Fruit fly (Drosophila melanogaster): ENCODE measurements around the gene CG2258.

The CG2258 gene

DNA sequence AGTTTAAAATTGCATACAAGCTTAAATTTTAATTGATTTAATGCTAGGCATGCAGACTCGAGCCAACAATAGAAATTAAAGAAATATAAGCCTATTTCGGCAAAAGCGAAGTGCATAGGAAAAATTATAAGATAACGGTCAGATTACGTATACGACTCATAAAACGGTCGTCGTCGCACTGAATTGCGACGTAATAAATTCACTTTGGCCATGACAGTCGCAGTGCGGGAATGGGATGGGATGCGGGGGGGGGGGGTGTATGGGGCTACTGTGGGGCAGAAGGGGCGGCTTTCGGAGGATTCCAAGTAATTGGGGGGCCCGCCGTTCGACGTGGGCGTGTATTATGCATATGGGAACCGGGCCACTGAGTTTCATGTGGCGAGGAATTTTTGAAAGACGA, 9.1 kb upstream of the CG2258 start:
- TF ChIP-seq vri (GFP tag; optimal IDR thresholded peaks at IDR 0.05) (peak; percentile 76), esn (GFP tag; optimal IDR thresholded peaks at IDR 0.05) (no peak)

DNA sequence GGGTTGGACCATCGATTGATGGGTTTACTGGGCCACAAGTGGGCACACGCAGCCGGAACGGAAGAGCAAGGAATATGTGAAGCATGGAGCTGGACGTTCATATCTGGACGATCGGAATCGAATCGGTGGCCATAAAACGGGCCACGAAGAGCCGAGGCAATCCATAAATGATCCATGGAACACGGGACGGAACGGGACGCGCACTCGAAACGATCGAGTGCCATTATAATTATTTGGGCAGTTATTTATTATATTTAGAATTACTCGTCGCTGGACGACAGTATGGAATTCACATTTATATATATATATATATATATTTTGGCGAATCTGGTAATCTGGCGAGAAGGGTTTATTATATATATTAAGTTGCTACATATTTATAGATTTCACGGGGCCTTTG, 6.0 kb upstream of the CG2258 start:
- TF ChIP-seq dsx (GFP tag; optimal IDR thresholded peaks at IDR 0.05; ENCODE audit: poor library complexity, severe bottlenecking) (no peak), CG3919 (GFP tag; optimal IDR thresholded peaks at IDR 0.05) (no peak)

DNA sequence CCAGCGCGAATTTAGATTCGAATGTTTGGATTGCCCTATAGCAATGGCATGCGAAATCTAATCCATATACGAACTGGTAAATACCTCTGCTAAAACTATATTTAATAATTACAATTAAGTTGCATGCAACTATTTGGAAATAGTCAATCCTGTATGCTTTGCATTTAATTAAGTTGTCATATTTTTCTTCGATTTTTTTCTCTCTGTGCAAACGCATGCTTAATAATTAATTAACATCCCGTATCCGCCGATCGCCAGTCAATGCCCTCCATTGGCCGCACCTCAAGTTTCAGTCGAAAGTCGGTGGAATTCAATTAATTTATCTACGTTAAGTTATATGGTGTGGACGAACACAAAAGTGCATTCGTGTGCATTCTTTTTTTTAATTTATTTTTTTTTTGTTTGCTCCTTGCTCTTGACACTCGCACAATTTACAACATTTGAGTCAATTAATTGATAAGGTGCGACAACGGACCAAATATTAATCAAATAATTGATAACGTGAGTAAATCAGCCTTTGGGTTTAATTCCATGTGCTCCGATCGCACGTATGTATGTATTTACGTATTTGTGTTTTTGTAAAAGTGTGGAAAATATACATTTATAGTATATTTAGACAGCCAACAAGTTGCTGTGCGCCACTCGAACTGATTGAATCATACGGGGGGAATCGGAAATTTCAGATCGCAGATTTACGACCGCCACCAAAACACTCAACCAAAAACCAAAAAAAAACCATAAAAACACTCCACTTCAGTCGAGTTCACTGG, 4.6 kb upstream of the CG2258 start:
- TF ChIP-seq pdm3 (GFP tag; optimal IDR thresholded peaks at IDR 0.05) (no peak), CG11902 (GFP tag; optimal IDR thresholded peaks at IDR 0.05) (no peak), vri (GFP tag; optimal IDR thresholded peaks at IDR 0.05) (peak; percentile 78), Ets96B (tag; optimal IDR thresholded peaks at IDR 0.05) (no peak), Blimp-1 (GFP tag; optimal IDR thresholded peaks at IDR 0.05) (no peak), dsx (GFP tag; optimal IDR thresholded peaks at IDR 0.05; ENCODE audit: poor library complexity, severe bottlenecking) (no peak), fd85E (GFP tag; optimal IDR thresholded peaks at IDR 0.05) (no peak), CG31627 (GFP tag; optimal IDR thresholded peaks at IDR 0.05) (no peak), CG3919 (GFP tag; optimal IDR thresholded peaks at IDR 0.05) (no peak), Smox (GFP tag; optimal IDR thresholded peaks at IDR 0.05) (no peak), Gug (GFP tag; IDR thresholded peaks at IDR 0.05) (no peak), CG6163 (GFP tag; IDR thresholded peaks at IDR 0.05) (peak; percentile 24; the same call in 1 of the 3 replicates), CG11762 (GFP tag; optimal IDR thresholded peaks at IDR 0.05; ENCODE audit: insufficient read depth) (no peak), CG8319 (GFP tag; optimal IDR thresholded peaks at IDR 0.05) (no peak), OdsH (GFP tag; optimal IDR thresholded peaks at IDR 0.05) (no peak), lz (GFP tag; optimal IDR thresholded peaks at IDR 0.05) (no peak), CG6854 (GFP tag; optimal IDR thresholded peaks at IDR 0.05) (no peak), Sox15 (GFP tag; optimal IDR thresholded peaks at IDR 0.05) (no peak), Met (GFP tag; optimal IDR thresholded peaks at IDR 0.05) (peak; percentile 17), Ets21C (GFP tag; optimal IDR thresholded peaks at IDR 0.05) (no peak), Eip78C (GFP tag) (peak; percentile 54), CG10631 (GFP tag; optimal IDR thresholded peaks at IDR 0.05) (no peak), fd59A (GFP tag; optimal IDR thresholded peaks at IDR 0.05) (no peak), Sox102F (GFP tag; optimal IDR thresholded peaks at IDR 0.05) (no peak), Lpt (GFP tag; optimal IDR thresholded peaks at IDR 0.05) (no peak), CG6808 (GFP tag; optimal IDR thresholded peaks at IDR 0.05) (no peak), CG10669 (GFP tag; optimal IDR thresholded peaks at IDR 0.05) (no peak), esn (GFP tag; optimal IDR thresholded peaks at IDR 0.05) (peak; percentile 3), CG8119 (GFP tag; IDR thresholded peaks at IDR 0.05) (no peak), achi (GFP tag; optimal IDR thresholded peaks at IDR 0.05) (no peak), CG6276 (GFP tag; optimal IDR thresholded peaks at IDR 0.05) (no peak), fkh (GFP tag; optimal IDR thresholded peaks at IDR 0.05) (peak; percentile 45), CG7368 (GFP tag; optimal IDR thresholded peaks at IDR 0.05) (no peak), spab (GFP tag; optimal IDR thresholded peaks at IDR 0.05) (no peak), cyc (GFP tag; optimal IDR thresholded peaks at IDR 0.05) (no peak), Eip93F (GFP tag; optimal IDR thresholded peaks at IDR 0.05) (peak; percentile 55), CG4318 (GFP tag; optimal IDR thresholded peaks at IDR 0.05) (no peak), dac (GFP tag; optimal IDR thresholded peaks at IDR 0.05) (no peak), Eip75B (GFP tag; optimal IDR thresholded peaks at IDR 0.05) (no peak), acj6 (GFP tag; optimal IDR thresholded peaks at IDR 0.05) (no peak), ss (GFP tag; optimal IDR thresholded peaks at IDR 0.05) (no peak), salr (GFP tag; optimal IDR thresholded peaks at IDR 0.05) (no peak), svp (GFP tag) (peak; percentile 11), CG32006 (GFP tag; optimal IDR thresholded peaks at IDR 0.05) (no peak), Hr38 (GFP tag; optimal IDR thresholded peaks at IDR 0.05) (no peak), topi (GFP tag; optimal IDR thresholded peaks at IDR 0.05) (peak; percentile 15)
